Fruit fly (Drosophila melanogaster): Measurements from ENCODE around the gene CG13994.

Gene CG13994

dm6 chr2L:6070656-6071231, 8.0 kb downstream of the CG13994 start, which contains the start of the genes CG9154 and Kr-h2 (continued):
- TF ChIP-seq CG11093 (GFP tag; IDR thresholded peaks at IDR 0.05), result no peak
- peak; percentile 42 for TF ChIP-seq CG18262 (tag; optimal IDR thresholded peaks at IDR 0.05)
- peak; percentile 14 for TF ChIP-seq Max (GFP tag; optimal IDR thresholded peaks at IDR 0.05)
- peak; percentile 23 for TF ChIP-seq CG4424 (GFP tag; optimal IDR thresholded peaks at IDR 0.05)
- TF ChIP-seq cg (GFP tag; optimal IDR thresholded peaks at IDR 0.05), result no peak
- TF ChIP-seq CG10654 (GFP tag; optimal IDR thresholded peaks at IDR 0.05), result no peak
- TF ChIP-seq Scr (GFP tag; IDR thresholded peaks at IDR 0.05; ENCODE audit: partially characterized antibody), result peak; percentile 61
- TF ChIP-seq CG11456 (GFP tag; IDR thresholded peaks at IDR 0.05), result no peak
- no peak for TF ChIP-seq bowl (GFP tag; IDR thresholded peaks at IDR 0.05)
- peak; percentile 68 for TF ChIP-seq vnd (GFP tag; IDR thresholded peaks at IDR 0.05; ENCODE audit: partially characterized antibody)
- TF ChIP-seq org-1 (GFP tag; optimal IDR thresholded peaks at IDR 0.05), result no peak
- no peak for TF ChIP-seq bab2 (GFP tag; optimal IDR thresholded peaks at IDR 0.05)
- peak; percentile 78 for TF ChIP-seq CG14860 (GFP tag; IDR thresholded peaks at IDR 0.05; ENCODE audit: partially characterized antibody)
- no peak for TF ChIP-seq hth (optimal IDR thresholded peaks at IDR 0.05)
- no peak for TF ChIP-seq CG18764 (GFP tag; optimal IDR thresholded peaks at IDR 0.05)
- TF ChIP-seq CG6689 (GFP tag; IDR thresholded peaks at IDR 0.05), result no peak
- TF ChIP-seq nau (GFP tag; optimal IDR thresholded peaks at IDR 0.05), result no peak
- TF ChIP-seq CrebB (tag; optimal IDR thresholded peaks at IDR 0.05), result no peak
- no peak for TF ChIP-seq ham (GFP tag; IDR thresholded peaks at IDR 0.05)
- TF ChIP-seq B-H2 (GFP tag; optimal IDR thresholded peaks at IDR 0.05), result peak; percentile 48
- TF ChIP-seq Doc2 (GFP tag; IDR thresholded peaks at IDR 0.05), result no peak
- no peak for TF ChIP-seq disco-r (GFP tag; optimal IDR thresholded peaks at IDR 0.05)
- peak; percentile 58 for TF ChIP-seq Hmr (GFP tag; optimal IDR thresholded peaks at IDR 0.05)
- TF ChIP-seq CG16863 (GFP tag; optimal IDR thresholded peaks at IDR 0.05), result no peak
- TF ChIP-seq CG11247 (GFP tag; IDR thresholded peaks at IDR 0.05), result no peak
- TF ChIP-seq lmd (GFP tag; IDR thresholded peaks at IDR 0.05), result no peak
- TF ChIP-seq Fer1 (GFP tag; optimal IDR thresholded peaks at IDR 0.05), result peak; percentile 5
- TF ChIP-seq Dref (GFP tag; IDR thresholded peaks at IDR 0.05), result peak; percentile 96
- TF ChIP-seq row (GFP tag; IDR thresholded peaks at IDR 0.05), result peak; percentile 71
- peak; percentile 62 for TF ChIP-seq CG10543 (GFP tag; optimal IDR thresholded peaks at IDR 0.05)
- no peak for TF ChIP-seq tup (GFP tag; optimal IDR thresholded peaks at IDR 0.05)
- TF ChIP-seq Lhr (GFP tag; optimal IDR thresholded peaks at IDR 0.05), result peak; percentile 83
- no peak for TF ChIP-seq CG17612 (GFP tag; IDR thresholded peaks at IDR 0.05)
- peak; percentile 39 for TF ChIP-seq Drgx (GFP tag; IDR thresholded peaks at IDR 0.05)
- TF ChIP-seq CG9215 (GFP tag; IDR thresholded peaks at IDR 0.05), result no peak
- TF ChIP-seq tll (GFP tag; optimal IDR thresholded peaks at IDR 0.05), result no peak
- TF ChIP-seq gcm (GFP tag; optimal IDR thresholded peaks at IDR 0.05), result no peak
- peak; percentile 37 for TF ChIP-seq CG9817 (tag; optimal IDR thresholded peaks at IDR 0.05)
- TF ChIP-seq CG13424 (tag; optimal IDR thresholded peaks at IDR 0.05), result peak; percentile 35
- TF ChIP-seq Spps (tag; optimal IDR thresholded peaks at IDR 0.05), result no peak
- TF ChIP-seq Nf-YC (tag; optimal IDR thresholded peaks at IDR 0.05), result peak; percentile 59
- TF ChIP-seq fru (optimal IDR thresholded peaks at IDR 0.05), result no peak
- TF ChIP-seq gem (tag; optimal IDR thresholded peaks at IDR 0.05), result peak; percentile 56
- TF ChIP-seq Lpt (GFP tag; optimal IDR thresholded peaks at IDR 0.05), result no peak
- no peak for TF ChIP-seq CG10209 (GFP tag; optimal IDR thresholded peaks at IDR 0.05)
- no peak for TF ChIP-seq Elba2 (GFP tag; optimal IDR thresholded peaks at IDR 0.05)
- TF ChIP-seq Bteb2 (GFP tag; optimal IDR thresholded peaks at IDR 0.05), result no peak
- TF ChIP-seq Myb (GFP tag; optimal IDR thresholded peaks at IDR 0.05), result peak; percentile 87
- no peak for TF ChIP-seq lov (optimal IDR thresholded peaks at IDR 0.05)
- no peak for TF ChIP-seq lov (GFP tag; IDR thresholded peaks at IDR 0.05)
- TF ChIP-seq Atf6 (GFP tag; IDR thresholded peaks at IDR 0.05), result no peak
- no peak for TF ChIP-seq az2 (GFP tag; optimal IDR thresholded peaks at IDR 0.05)

Data from whole organism, embryonic.